Worm (Caenorhabditis elegans) whole organism, young adult: ENCODE data around the gene C23H3.5.

ENCODE experiments used
- F52B5.7 ChIP-seq: sonication (generic microtip); optimal IDR thresholded peaks from 2 replicates; lab custom pipeline; 2016; ENCODE audit warnings: mild to moderate bottlenecking, missing genetic modification characterization, missing compliant biosample characterization
- bed-2 ChIP-seq: fragments of 200-800 bp; sonication (Bioruptor generic); IDR thresholded peaks from 2 replicates; pipeline ENCODE4 v1.3.6; 2022; ENCODE audit warnings: missing genetic modification reagents, missing genetic modification characterization, missing compliant biosample characterization
- ccch-3 ChIP-seq: fragments of 200-800 bp; sonication (Bioruptor generic); optimal IDR thresholded peaks from 2 replicates; lab custom pipeline; 2018; ENCODE audit warnings: mild to moderate bottlenecking, missing genetic modification characterization, missing compliant biosample characterization
- ceh-100 ChIP-seq: fragments of 200-800 bp; sonication (Bioruptor generic); IDR thresholded peaks from 2 replicates; pipeline ENCODE4 v1.3.6; 2022; ENCODE audit warnings: missing genetic modification reagents, missing genetic modification characterization, missing compliant biosample characterization
- let-526 ChIP-seq: fragments of 200-800 bp; sonication (Bioruptor generic); IDR thresholded peaks from 2 replicates; pipeline ENCODE4 v1.3.6; 2022; ENCODE audit warnings: missing genetic modification reagents, missing genetic modification characterization, missing compliant biosample characterization
- nfyb-1 ChIP-seq: fragments of 200-800 bp; sonication (Bioruptor generic); IDR thresholded peaks from 2 replicates; pipeline ENCODE4 v1.3.6; 2022; ENCODE audit warnings: missing genetic modification reagents, missing genetic modification characterization, missing compliant biosample characterization
- nhr-120 ChIP-seq: fragments of 200-800 bp; sonication (Bioruptor generic); IDR thresholded peaks from 2 replicates; pipeline ENCODE4 v1.3.6; 2022; ENCODE audit warnings: missing genetic modification characterization, missing compliant biosample characterization
- nhr-179 ChIP-seq: sonication (generic microtip); optimal IDR thresholded peaks from 2 replicates; lab custom pipeline; 2016; ENCODE audit warnings: mild to moderate bottlenecking, missing genetic modification characterization, missing compliant biosample characterization
- snpc-4 ChIP-seq, 5 experiments: fragments of 150-350 bp in 1 of 5; sonication (generic microtip) in 4 of 5; optimal IDR thresholded peaks; 2 replicates each; lab custom pipeline; 2014 to 2018; ENCODE audit warnings: missing genetic modification characterization in 5 of 5, missing biosample characterization in 3 of 5, antibody characterized with exemption in 2 of 5, mild to moderate bottlenecking in 2 of 5, missing compliant biosample characterization in 2 of 5, missing genotype in 2 of 5, moderate library complexity in 2 of 5, missing genetic modification reagents in 1 of 5

DNA sequence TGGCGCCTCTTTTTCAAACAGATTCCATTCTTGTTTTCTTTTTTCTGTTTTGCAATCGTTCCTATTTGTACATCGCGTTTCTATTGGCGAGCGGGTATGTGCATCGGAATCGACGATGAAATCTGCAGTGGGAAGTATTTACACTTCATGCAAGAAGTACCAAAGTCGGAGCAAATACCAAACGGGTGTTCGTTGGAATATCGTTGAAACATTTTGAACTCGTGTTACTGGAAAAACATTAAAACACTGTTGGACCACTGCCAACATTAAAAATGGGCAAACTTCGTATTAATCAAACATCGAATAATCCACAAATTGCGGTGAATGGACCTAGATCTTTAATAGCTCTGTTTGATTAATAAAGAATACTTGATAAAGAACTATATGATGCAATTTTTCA lies 31.8 kb downstream of the C23H3.5 start, which contains the start of gene C23H3.9:
- TF ChIP-seq ccch-3 (GFP tag; lab: Kevin White, UChicago) (no peak), ceh-100 (no peak), snpc-4 (GFP tag; optimal IDR thresholded peaks at IDR 0.05; lab: Kevin White, UChicago) (no peak), snpc-4 (tag; optimal IDR thresholded peaks at IDR 0.05; lab: Kevin White, UChicago) (no peak), let-526 (no peak), F52B5.7 (tag; lab: Kevin White, UChicago) (no peak), nhr-179 (no peak), nhr-120 (GFP tag; lab: Robert Waterston, UW) (no peak), bed-2 (GFP tag; lab: Robert Waterston, UW) (no peak), nfyb-1 (GFP tag; lab: Robert Waterston, UW) (no peak)
